Worm (Caenorhabditis elegans) whole organism, late embryonic: ENCODE data around the gene acer-1.

Source experiments
- C38D4.7 ChIP-seq: fragments of 200-800 bp; sonication (Bioruptor generic); optimal IDR thresholded peaks from 2 replicates; lab custom pipeline; 2018; ENCODE audit warnings: mild to moderate bottlenecking, missing genetic modification characterization, moderate library complexity, missing compliant biosample characterization
- ceh-14 ChIP-seq: sonication (generic microtip); optimal IDR thresholded peaks from 2 replicates; lab custom pipeline; 2016; ENCODE audit warnings: missing genotype, missing genetic modification characterization, missing compliant biosample characterization
- ceh-18 ChIP-seq: sonication (generic microtip); optimal IDR thresholded peaks from 2 replicates; lab custom pipeline; 2016; ENCODE audit warnings: missing genetic modification characterization, missing compliant biosample characterization
- ceh-19 ChIP-seq: fragments of 200-800 bp; sonication (Bioruptor generic); optimal IDR thresholded peaks from 2 replicates; lab custom pipeline; 2018; ENCODE audit warnings: mild to moderate bottlenecking, missing genetic modification characterization, missing compliant biosample characterization
- ceh-22 ChIP-seq: sonication (generic microtip); optimal IDR thresholded peaks from 2 replicates; lab custom pipeline; 2017; ENCODE audit warnings: missing biosample characterization, missing genetic modification characterization
- ceh-24 ChIP-seq: sonication (generic microtip); optimal IDR thresholded peaks from 2 replicates; lab custom pipeline; 2016; ENCODE audit warnings: mild to moderate bottlenecking, missing genetic modification characterization, missing compliant biosample characterization
- ceh-48 ChIP-seq: sonication (generic microtip); optimal IDR thresholded peaks from 2 replicates; lab custom pipeline; 2016; ENCODE audit warnings: missing genetic modification characterization, inconsistent platforms, missing compliant biosample characterization
- ceh-6 ChIP-seq: fragments of 200-800 bp; sonication (Bioruptor generic); optimal IDR thresholded peaks from 2 replicates; lab custom pipeline; 2018; ENCODE audit warnings: mild to moderate bottlenecking, missing genetic modification characterization, missing compliant biosample characterization
- elt-4 ChIP-seq: sonication (generic microtip); optimal IDR thresholded peaks from 2 replicates; lab custom pipeline; 2016; ENCODE audit warnings: missing genetic modification characterization, missing compliant biosample characterization
- hlh-6 ChIP-seq: sonication (generic microtip); optimal IDR thresholded peaks from 2 replicates; lab custom pipeline; 2016; ENCODE audit warnings: missing genotype, missing genetic modification characterization, missing compliant biosample characterization
- hlh-8 ChIP-seq: sonication (generic microtip); optimal IDR thresholded peaks from 2 replicates; lab custom pipeline; 2016; ENCODE audit warnings: missing genotype, missing genetic modification characterization, missing compliant biosample characterization
- madf-2 ChIP-seq: sonication (generic microtip); optimal IDR thresholded peaks from 2 replicates; lab custom pipeline; 2017; ENCODE audit warnings: missing genetic modification characterization, missing compliant biosample characterization
- mec-3 ChIP-seq: sonication (generic microtip); optimal IDR thresholded peaks from 2 replicates; lab custom pipeline; 2016; ENCODE audit warnings: borderline replicate concordance, missing genetic modification characterization, missing compliant biosample characterization
- nfya-1 ChIP-seq: sonication (generic microtip); optimal IDR thresholded peaks from 2 replicates; lab custom pipeline; 2017; ENCODE audit warnings: missing genetic modification characterization, mild to moderate bottlenecking, missing compliant biosample characterization, antibody characterized with exemption, moderate library complexity
- nhr-11 ChIP-seq: fragments of 150-350 bp; optimal IDR thresholded peaks from 2 replicates; lab custom pipeline; 2014; ENCODE audit warnings: missing biosample characterization, missing genetic modification characterization
- npax-4 ChIP-seq: sonication (generic microtip); optimal IDR thresholded peaks from 2 replicates; lab custom pipeline; 2016; ENCODE audit warnings: missing genetic modification characterization, missing compliant biosample characterization
- pag-3 ChIP-seq: sonication (generic microtip); optimal IDR thresholded peaks from 2 replicates; lab custom pipeline; 2016; ENCODE audit warnings: missing compliant biosample characterization, missing genetic modification characterization, borderline replicate concordance
- pax-1 ChIP-seq: fragments of 150-350 bp; optimal IDR thresholded peaks from 2 replicates; lab custom pipeline; 2014; ENCODE audit warnings: missing biosample characterization, missing genetic modification characterization
- pqm-1 ChIP-seq: sonication (generic microtip); optimal IDR thresholded peaks from 2 replicates; lab custom pipeline; 2016; ENCODE audit warnings: missing genetic modification characterization, missing compliant biosample characterization
- ref-2 ChIP-seq: sonication (generic microtip); optimal IDR thresholded peaks from 2 replicates; lab custom pipeline; 2016; ENCODE audit warnings: missing genetic modification characterization, missing compliant biosample characterization
- sox-4 ChIP-seq: sonication (generic microtip); optimal IDR thresholded peaks from 2 replicates; lab custom pipeline; 2017; ENCODE audit warnings: mild to moderate bottlenecking, missing genetic modification characterization, inconsistent platforms, missing compliant biosample characterization
- ttx-3 ChIP-seq: sonication (generic microtip); optimal IDR thresholded peaks from 2 replicates; lab custom pipeline; 2016; ENCODE audit warnings: missing genetic modification reagents, missing genetic modification characterization, missing compliant biosample characterization
- unc-3 ChIP-seq, 2 experiments: fragments of 200-800 bp in 1 of 2; sonication (Bioruptor generic) in 1 of 2; sonication (generic microtip) in 1 of 2; conservative IDR thresholded peaks in 1 of 2; optimal IDR thresholded peaks in 1 of 2; 2 replicates each; pipeline versions ENCODE4 v1.3.6 to Lab custom; 2016 to 2022; ENCODE audit warnings: missing compliant biosample characterization in 2 of 2, missing genetic modification characterization in 2 of 2, missing genetic modification reagents in 1 of 2
- unc-42 ChIP-seq: sonication (generic microtip); optimal IDR thresholded peaks from 2 replicates; lab custom pipeline; 2016; ENCODE audit warnings: missing genotype, missing genetic modification characterization, missing compliant biosample characterization
- unc-55 ChIP-seq: sonication (generic microtip); optimal IDR thresholded peaks from 2 replicates; lab custom pipeline; 2017; ENCODE audit warnings: missing biosample characterization, missing genetic modification reagents, missing genetic modification characterization
- unc-86 ChIP-seq: sonication (generic microtip); optimal IDR thresholded peaks from 2 replicates; lab custom pipeline; 2016; ENCODE audit warnings: missing genetic modification characterization, missing compliant biosample characterization
- zip-5 ChIP-seq: sonication (generic microtip); optimal IDR thresholded peaks from 2 replicates; lab custom pipeline; 2016; ENCODE audit warnings: missing genetic modification characterization, missing compliant biosample characterization

The acer-1 gene

ce11 chrII:6898017-6898779 is 8.0 kb upstream of the acer-1 start, which contains the start of gene hrpl-1 (continued):
- TF ChIP-seq ttx-3 (tag; lab: Kevin White, UChicago), result peak; percentile 1
- TF ChIP-seq hlh-6 (tag; lab: Kevin White, UChicago), result no peak
- TF ChIP-seq pag-3 (tag; lab: Kevin White, UChicago), result no peak
- TF ChIP-seq ceh-19, result no peak

ce11 chrII:6897507-6897906 is 7.3 kb upstream of the acer-1 start, which contains the start of gene C44B7.11:
Gene C44B7.11 (minus strand): TSS chrII:6897540.
- no peak for TF ChIP-seq unc-3 (GFP tag; conservative IDR thresholded peaks at IDR 0.05; lab: Robert Waterston, UW)
- TF ChIP-seq unc-3 (tag; optimal IDR thresholded peaks at IDR 0.05; lab: Kevin White, UChicago), result no peak
- no peak for TF ChIP-seq npax-4 (tag; lab: Kevin White, UChicago)
- TF ChIP-seq C38D4.7 (GFP tag; lab: Kevin White, UChicago), result no peak
- TF ChIP-seq nhr-11 (tag; lab: Kevin White, UChicago), result no peak
- no peak for TF ChIP-seq mec-3
- no peak for TF ChIP-seq ceh-48 (tag; lab: Kevin White, UChicago)
- no peak for TF ChIP-seq sox-4 (tag; lab: Kevin White, UChicago)
- TF ChIP-seq ceh-6 (GFP tag; lab: Kevin White, UChicago), result no peak
- TF ChIP-seq ceh-22 (tag; lab: Kevin White, UChicago), result no peak
- no peak for TF ChIP-seq elt-4 (tag; lab: Kevin White, UChicago)
- TF ChIP-seq zip-5 (tag; lab: Kevin White, UChicago), result no peak
- TF ChIP-seq madf-2 (tag; lab: Kevin White, UChicago), result no peak
- no peak for TF ChIP-seq ceh-19
- no peak for TF ChIP-seq ref-2 (tag; lab: Kevin White, UChicago)
- TF ChIP-seq hlh-6 (tag; lab: Kevin White, UChicago), result no peak

ce11 chrII:6893589-6894245 is 3.5 kb upstream of the acer-1 start, which contains the start of gene adal-1:
Gene adal-1 (minus strand): TSS chrII:6893639.
- TF ChIP-seq ceh-14 (tag; lab: Kevin White, UChicago) (no peak), ceh-24 (no peak), nfya-1 (tag; lab: Kevin White, UChicago) (no peak), pax-1 (tag; lab: Kevin White, UChicago) (no peak)
- TF ChIP-seq, all 69 proteins: peak for 0

ce11 chrII:6891838-6892237 is 1.6 kb upstream of the acer-1 start:
- TF ChIP-seq hlh-8 (tag; lab: Kevin White, UChicago), result no peak
- TF ChIP-seq unc-55 (GFP tag; lab: Kevin White, UChicago), result peak; percentile 26
- no peak for TF ChIP-seq hlh-6 (tag; lab: Kevin White, UChicago)
- no peak for TF ChIP-seq ceh-18

ce11 chrII:6891176-6891575 is 976 bp upstream of the acer-1 start:
- TF ChIP-seq elt-4 (tag; lab: Kevin White, UChicago) (no peak), pqm-1 (tag; lab: Kevin White, UChicago) (peak; percentile 19), unc-86 (tag; lab: Kevin White, UChicago) (no peak), unc-42 (peak; percentile 12), ceh-18 (peak; percentile 47)

ce11 chrII:6889580-6889922 is 649 bp downstream of the acer-1 start:
- TF ChIP-seq ceh-14 (tag; lab: Kevin White, UChicago), result no peak
